Fruit fly (Drosophila melanogaster) whole organism, embryonic: Measurements from ENCODE around the gene CG34026.

Experiments used
- Ada2b ChIP-seq: fragments of 200-800 bp; sonication (Bioruptor generic); IDR thresholded peaks from 2 replicates; pipeline ENCODE4 v1.3.6; 2022; ENCODE audit warnings: missing biosample characterization, missing genetic modification characterization
- CG12236 ChIP-seq: fragments of 200-800 bp; sonication (Bioruptor generic); optimal IDR thresholded peaks from 2 replicates; lab custom pipeline; 2016; ENCODE audit warnings: missing biosample characterization, missing genetic modification characterization
- CG13287 ChIP-seq: fragments of 200-800 bp; sonication (Bioruptor generic); IDR thresholded peaks from 2 replicates; pipeline ENCODE4 v1.3.6; 2022; ENCODE audit warnings: missing biosample characterization, missing genetic modification characterization; ENCODE audit not compliant: partially characterized antibody
- CG13894 ChIP-seq: fragments of 200-800 bp; sonication (Bioruptor generic); optimal IDR thresholded peaks from 3 replicates; lab custom pipeline; 2018; ENCODE audit warnings: missing biosample characterization, mild to moderate bottlenecking, missing genetic modification characterization, moderate library complexity
- CG14965 ChIP-seq: fragments of 200-800 bp; sonication (Bioruptor generic); optimal IDR thresholded peaks from 2 replicates; lab custom pipeline; 2016; ENCODE audit warnings: missing biosample characterization, missing genetic modification characterization, borderline replicate concordance
- CG16815 ChIP-seq: fragments of 200-800 bp; sonication (Bioruptor generic); optimal IDR thresholded peaks from 3 replicates; lab custom pipeline; 2017; ENCODE audit warnings: missing biosample characterization, mild to moderate bottlenecking, missing genetic modification characterization
- CG17568 ChIP-seq: fragments of 200-800 bp; sonication (Bioruptor generic); optimal IDR thresholded peaks from 2 replicates; lab custom pipeline; 2018; ENCODE audit warnings: missing biosample characterization, mild to moderate bottlenecking, missing genetic modification characterization, moderate library complexity
- CG2875 ChIP-seq: fragments of 200-800 bp; sonication (Bioruptor generic); optimal IDR thresholded peaks from 2 replicates; lab custom pipeline; 2017; ENCODE audit warnings: missing biosample characterization, mild to moderate bottlenecking, missing genetic modification characterization, missing genetic modification reagents
- CG31365 ChIP-seq: fragments of 200-800 bp; sonication (Bioruptor generic); optimal IDR thresholded peaks from 2 replicates; lab custom pipeline; 2018; ENCODE audit warnings: missing biosample characterization, mild to moderate bottlenecking, missing genetic modification characterization
- CG3281 ChIP-seq: fragments of 200-800 bp; sonication (Bioruptor generic); optimal IDR thresholded peaks from 3 replicates; lab custom pipeline; 2017; ENCODE audit warnings: missing biosample characterization, mild to moderate bottlenecking, missing genetic modification characterization
- CG3407 ChIP-seq: fragments of 200-800 bp; sonication (Bioruptor generic); optimal IDR thresholded peaks from 2 replicates; lab custom pipeline; 2018; ENCODE audit warnings: missing biosample characterization, mild to moderate bottlenecking, missing genetic modification characterization
- CG34422 ChIP-seq: fragments of 200-800 bp; sonication (Bioruptor generic); IDR thresholded peaks from 3 replicates; pipeline ENCODE4 v1.3.6; 2022; ENCODE audit warnings: missing biosample characterization, missing genetic modification characterization
- CG4360 ChIP-seq: fragments of 200-800 bp; sonication (Bioruptor generic); IDR thresholded peaks from 2 replicates; pipeline ENCODE4 v1.3.6; 2022; ENCODE audit warnings: missing biosample characterization, missing genetic modification characterization
- CG43689 ChIP-seq: fragments of 200-800 bp; sonication (Bioruptor generic); IDR thresholded peaks from 2 replicates; pipeline ENCODE4 v1.3.6; 2022; ENCODE audit warnings: missing biosample characterization, missing genetic modification characterization
- CG5180 ChIP-seq: fragments of 200-800 bp; sonication (Bioruptor generic); optimal IDR thresholded peaks from 3 replicates; lab custom pipeline; 2017; ENCODE audit warnings: missing biosample characterization, missing genetic modification characterization, mild to moderate bottlenecking, moderate library complexity, missing genetic modification reagents
- CG7357 ChIP-seq: fragments of 200-800 bp; sonication (Bioruptor generic); IDR thresholded peaks from 3 replicates; pipeline ENCODE4 v1.3.6; 2022; ENCODE audit warnings: missing biosample characterization, missing genetic modification characterization
- CG8089 ChIP-seq: fragments of 200-800 bp; sonication (Bioruptor generic); optimal IDR thresholded peaks from 3 replicates; lab custom pipeline; 2016; ENCODE audit warnings: missing biosample characterization, missing genetic modification characterization
- CoRest ChIP-seq: fragments of 200-800 bp; sonication (Bioruptor generic); optimal IDR thresholded peaks from 3 replicates; lab custom pipeline; 2018; ENCODE audit warnings: missing biosample characterization, mild to moderate bottlenecking, missing genetic modification characterization, moderate library complexity
- Drgx ChIP-seq: fragments of 200-800 bp; sonication (Bioruptor generic); IDR thresholded peaks from 2 replicates; pipeline ENCODE4 v1.3.6; 2022; ENCODE audit warnings: missing biosample characterization, missing genetic modification characterization
- Fer3 ChIP-seq: fragments of 200-800 bp; sonication (Bioruptor generic); optimal IDR thresholded peaks from 2 replicates; lab custom pipeline; 2018; ENCODE audit warnings: missing biosample characterization, mild to moderate bottlenecking, missing genetic modification characterization, moderate library complexity
- HHEX ChIP-seq: fragments of 200-800 bp; sonication (Bioruptor generic); optimal IDR thresholded peaks from 3 replicates; lab custom pipeline; 2017; ENCODE audit warnings: missing biosample characterization, mild to moderate bottlenecking, missing genetic modification characterization, missing genetic modification reagents
- Lpt ChIP-seq: fragments of >200 bp; optimal IDR thresholded peaks from 2 replicates; lab custom pipeline; 2018; ENCODE audit warnings: missing biosample characterization, missing genetic modification characterization
- Med ChIP-seq: fragments of 200-800 bp; sonication (Bioruptor generic); peaks from one replicate; lab custom pipeline; 2016; ENCODE audit warnings: missing biosample characterization, missing genetic modification characterization, mild to moderate bottlenecking, inconsistent platforms, moderate library complexity
- Myb ChIP-seq: fragments of 200-800 bp; sonication (Bioruptor generic); optimal IDR thresholded peaks from 2 replicates; lab custom pipeline; 2016; ENCODE audit warnings: missing biosample characterization, missing genetic modification characterization
- Nf-YA ChIP-seq: fragments of 200-800 bp; sonication (Bioruptor generic); IDR thresholded peaks from 2 replicates; pipeline ENCODE4 v1.3.6; 2022; ENCODE audit warnings: missing biosample characterization, missing genetic modification characterization
- Scr ChIP-seq: fragments of 200-800 bp; sonication (Bioruptor generic); IDR thresholded peaks from 2 replicates; pipeline ENCODE4 v1.3.6; 2022; ENCODE audit warnings: missing biosample characterization, missing genetic modification characterization; ENCODE audit not compliant: partially characterized antibody
- Sox100B ChIP-seq: fragments of 200-800 bp; sonication (Bioruptor generic); optimal IDR thresholded peaks from 3 replicates; lab custom pipeline; 2018; ENCODE audit warnings: missing biosample characterization, mild to moderate bottlenecking, missing genetic modification characterization
- ara ChIP-seq: fragments of 200-800 bp; sonication (Bioruptor generic); IDR thresholded peaks from 2 replicates; pipeline ENCODE4 v1.3.6; 2022; ENCODE audit warnings: missing biosample characterization, missing genetic modification characterization
- bab2 ChIP-seq: fragments of 200-800 bp; sonication (Bioruptor generic); optimal IDR thresholded peaks from 2 replicates; lab custom pipeline; 2016; ENCODE audit warnings: missing biosample characterization, missing genetic modification characterization
- btn ChIP-seq: fragments of 200-800 bp; sonication (Bioruptor generic); optimal IDR thresholded peaks from 2 replicates; lab custom pipeline; 2016; ENCODE audit warnings: missing biosample characterization, missing genetic modification characterization
- cato ChIP-seq: fragments of 200-800 bp; sonication (Bioruptor generic); optimal IDR thresholded peaks from 2 replicates; lab custom pipeline; 2016; ENCODE audit warnings: missing biosample characterization, missing genetic modification characterization, borderline replicate concordance
- caup ChIP-seq: fragments of 200-800 bp; sonication (Bioruptor generic); optimal IDR thresholded peaks from 3 replicates; lab custom pipeline; 2017; ENCODE audit warnings: missing biosample characterization, mild to moderate bottlenecking, missing genetic modification characterization, moderate library complexity; ENCODE audit not compliant: severe bottlenecking
- da ChIP-seq: fragments of 200-800 bp; sonication (Bioruptor generic); optimal IDR thresholded peaks from 2 replicates; lab custom pipeline; 2016; ENCODE audit warnings: missing biosample characterization, missing genetic modification characterization
- dati ChIP-seq: fragments of 200-800 bp; sonication (Bioruptor generic); IDR thresholded peaks from 2 replicates; pipeline ENCODE4 v1.3.6; 2022; ENCODE audit warnings: missing biosample characterization, missing genetic modification characterization
- dysf ChIP-seq: fragments of 200-800 bp; sonication (Bioruptor generic); IDR thresholded peaks from 3 replicates; pipeline ENCODE4 v1.3.6; 2022; ENCODE audit warnings: missing biosample characterization, missing genetic modification characterization
- emc ChIP-seq: fragments of 200-800 bp; sonication (Bioruptor generic); optimal IDR thresholded peaks from 2 replicates; lab custom pipeline; 2016; ENCODE audit warnings: missing biosample characterization, missing genetic modification characterization
- fru ChIP-seq: fragments of >200 bp; optimal IDR thresholded peaks from 2 replicates; lab custom pipeline; 2017
- jing ChIP-seq: fragments of 200-800 bp; sonication (Bioruptor generic); optimal IDR thresholded peaks from 2 replicates; lab custom pipeline; 2018; ENCODE audit warnings: missing biosample characterization, mild to moderate bottlenecking, missing genetic modification characterization
- kay ChIP-seq: fragments of 200-800 bp; sonication (Bioruptor generic); optimal IDR thresholded peaks from 2 replicates; lab custom pipeline; 2016; ENCODE audit warnings: missing biosample characterization, missing genetic modification characterization
- lmd ChIP-seq: fragments of 200-800 bp; sonication (Bioruptor generic); IDR thresholded peaks from 2 replicates; pipeline ENCODE4 v1.3.6; 2022; ENCODE audit warnings: missing biosample characterization, missing genetic modification characterization
- mirr ChIP-seq: fragments of 200-800 bp; sonication (Bioruptor generic); optimal IDR thresholded peaks from 3 replicates; lab custom pipeline; 2018; ENCODE audit warnings: missing biosample characterization, mild to moderate bottlenecking, missing genetic modification characterization
- org-1 ChIP-seq: fragments of 200-800 bp; sonication (Bioruptor generic); optimal IDR thresholded peaks from 2 replicates; lab custom pipeline; 2017; ENCODE audit warnings: missing biosample characterization, missing genetic modification characterization
- sima ChIP-seq: fragments of 200-800 bp; sonication (Bioruptor generic); optimal IDR thresholded peaks from 2 replicates; lab custom pipeline; 2016; ENCODE audit warnings: missing biosample characterization, missing genetic modification characterization
- slbo ChIP-seq: fragments of 200-800 bp; sonication (Bioruptor generic); IDR thresholded peaks from 2 replicates; pipeline ENCODE4 v1.3.6; 2022; ENCODE audit warnings: missing biosample characterization, missing genetic modification characterization
- ssp ChIP-seq: fragments of 200-800 bp; sonication (Bioruptor generic); IDR thresholded peaks from 2 replicates; pipeline ENCODE4 v1.3.6; 2022; ENCODE audit warnings: missing biosample characterization, missing genetic modification characterization
- tll ChIP-seq, 2 experiments: fragments of 200-800 bp in 1 of 2; fragments of >200 bp in 1 of 2; sonication (Bioruptor generic) in 1 of 2; optimal IDR thresholded peaks; 2 replicates each; lab custom pipeline; 2017 to 2019; ENCODE audit warnings: missing biosample characterization in 2 of 2, missing genetic modification characterization in 2 of 2, mild to moderate bottlenecking in 1 of 2, moderate library complexity in 1 of 2
- unpg ChIP-seq: fragments of 200-800 bp; sonication (Bioruptor generic); optimal IDR thresholded peaks from 3 replicates; lab custom pipeline; 2018; ENCODE audit warnings: missing biosample characterization, mild to moderate bottlenecking, missing genetic modification characterization, moderate library complexity
- vfl ChIP-seq: fragments of 200-800 bp; sonication (Bioruptor generic); optimal IDR thresholded peaks from 2 replicates; lab custom pipeline; 2016; ENCODE audit warnings: missing biosample characterization, missing genetic modification characterization
- zen2 ChIP-seq: fragments of 200-800 bp; sonication (Bioruptor generic); IDR thresholded peaks from 3 replicates; pipeline ENCODE4 v1.3.6; 2022; ENCODE audit warnings: missing biosample characterization, missing genetic modification characterization; ENCODE audit not compliant: partially characterized antibody

Gene CG34026

dm6 chrX:9553545-9554320, 20.1 kb downstream of the CG34026 start (continued):
- TF ChIP-seq cato (GFP tag; lab: Kevin White, UChicago) (peak; percentile 64), CG13287 (0 out of 2 replicates have a peak, but pooled peaks have one; percentile 41), CG7357 (GFP tag; lab: Robert Waterston, UW) (peak; percentile 73), zen2 (GFP tag; lab: Robert Waterston, UW) (no peak), Fer3 (tag; lab: Kevin White, UChicago) (peak; percentile 92), CG16815 (GFP tag; lab: Kevin White, UChicago) (peak; percentile 75), ssp (GFP tag; lab: Robert Waterston, UW) (peak; percentile 73), sima (GFP tag; lab: Kevin White, UChicago) (no peak), CG3281 (GFP tag; lab: Kevin White, UChicago) (peak; percentile 86), Myb (GFP tag; lab: Kevin White, UChicago) (peak; percentile 24), mirr (GFP tag; lab: Kevin White, UChicago) (peak; percentile 88), HHEX (peak; percentile 89), kay (GFP tag; lab: Kevin White, UChicago) (peak; percentile 66), emc (peak; percentile 33), CG31365 (tag; lab: Kevin White, UChicago) (peak; percentile 48), fru (lab: Kevin White, UChicago) (no peak), Nf-YA (GFP tag; lab: Robert Waterston, UW) (peak; percentile 42), CG8089 (GFP tag; lab: Kevin White, UChicago) (peak; percentile 40), btn (GFP tag; lab: Kevin White, UChicago) (no peak), vfl (GFP tag; lab: Kevin White, UChicago) (peak; percentile 88), CG13894 (tag; lab: Kevin White, UChicago) (peak; percentile 87), CG43689 (peak; percentile 63; the same call in 1 of the 2 replicates), org-1 (peak; percentile 85), slbo (GFP tag; lab: Robert Waterston, UW) (peak; percentile 91), Scr (GFP tag; lab: Robert Waterston, UW) (peak; percentile 53), lmd (GFP tag; lab: Robert Waterston, UW) (peak; percentile 84), CG4360 (GFP tag; lab: Robert Waterston, UW) (0 out of 2 replicates have a peak, but pooled peaks have one; percentile 27), da (GFP tag; lab: Kevin White, UChicago) (no peak), CG2875 (peak; percentile 75), tll (GFP tag; optimal IDR thresholded peaks at IDR 0.05; lab: Kevin White, UChicago) (no peak), CG17568 (peak; percentile 87), unpg (GFP tag; lab: Kevin White, UChicago) (peak; percentile 92), Lpt (GFP tag; lab: Kevin White, UChicago) (no peak), Med (GFP tag; lab: Kevin White, UChicago) (peak; percentile 95), caup (GFP tag; lab: Kevin White, UChicago) (peak; percentile 89), Sox100B (GFP tag; lab: Kevin White, UChicago) (peak; percentile 74), dysf (GFP tag; lab: Robert Waterston, UW) (peak; percentile 91), Drgx (GFP tag; lab: Robert Waterston, UW) (peak; percentile 84), CG5180 (GFP tag; lab: Kevin White, UChicago) (peak; percentile 71), dati (peak; percentile 40; the same call in 1 of the 2 replicates), CoRest (tag; lab: Kevin White, UChicago) (peak; percentile 90), ara (GFP tag; lab: Robert Waterston, UW) (peak; percentile 87), CG12236 (peak; percentile 63), jing (GFP tag; lab: Kevin White, UChicago) (peak; percentile 74), Ada2b (GFP tag; lab: Robert Waterston, UW) (peak; percentile 81), CG14965 (GFP tag; lab: Kevin White, UChicago) (no peak), CG3407 (GFP tag; lab: Kevin White, UChicago) (peak; percentile 77), bab2 (peak; percentile 65), CG34422 (GFP tag; lab: Robert Waterston, UW) (peak; percentile 89)
